Fruit fly (Drosophila melanogaster): ENCODE results near the gene Sry-beta.

Gene Sry-beta

dm6 chr3R:30021559-30022451 is 17.7 kb upstream of the Sry-beta start, which contains the start of gene Mgat2 (continued):
- TF ChIP-seq CG12219 (GFP tag; optimal IDR thresholded peaks at IDR 0.05) (peak; percentile 59), CG7786 (GFP tag; optimal IDR thresholded peaks at IDR 0.05) (no peak), CG3995 (GFP tag; optimal IDR thresholded peaks at IDR 0.05) (peak; percentile 3), Bdp1 (GFP tag; optimal IDR thresholded peaks at IDR 0.05) (no peak), bbx (GFP tag; IDR thresholded peaks at IDR 0.05; ENCODE audit: partially characterized antibody) (peak; percentile 86), ewg (GFP tag; optimal IDR thresholded peaks at IDR 0.05) (no peak), CG12659 (GFP tag; optimal IDR thresholded peaks at IDR 0.05) (peak; percentile 29), Lhr (GFP tag; optimal IDR thresholded peaks at IDR 0.05) (no peak), CG3407 (GFP tag; optimal IDR thresholded peaks at IDR 0.05) (no peak), CG8924 (tag; optimal IDR thresholded peaks at IDR 0.05) (peak; percentile 83), CG16815 (GFP tag; optimal IDR thresholded peaks at IDR 0.05) (no peak), dmrt99B (tag; optimal IDR thresholded peaks at IDR 0.05) (no peak), CG17361 (GFP tag; IDR thresholded peaks at IDR 0.05) (peak; percentile 5; the same call in 1 of the 3 replicates), CG8359 (GFP tag; optimal IDR thresholded peaks at IDR 0.05; ENCODE audit: borderline replicate concordance) (no peak), CG6654 (GFP tag; optimal IDR thresholded peaks at IDR 0.05) (no peak), gro (GFP tag; optimal IDR thresholded peaks at IDR 0.05) (peak; percentile 45), dati (GFP tag; IDR thresholded peaks at IDR 0.05) (no peak), pita (GFP tag; optimal IDR thresholded peaks at IDR 0.05) (no peak), HLH54F (GFP tag; optimal IDR thresholded peaks at IDR 0.05) (no peak), otp (GFP tag; IDR thresholded peaks at IDR 0.05) (no peak), Sry-δ (GFP tag; optimal IDR thresholded peaks at IDR 0.05) (no peak), Hr78 (GFP tag; optimal IDR thresholded peaks at IDR 0.05) (no peak), CG6175 (GFP tag; IDR thresholded peaks at IDR 0.05) (peak; percentile 82; the same call in 2 of the 3 replicates), B-H1 (GFP tag; IDR thresholded peaks at IDR 0.05) (no peak), Max (GFP tag; optimal IDR thresholded peaks at IDR 0.05) (peak; percentile 3)

- peak; percentile 18 for TF ChIP-seq CG8290 (GFP tag; optimal IDR thresholded peaks at IDR 0.05)
- no peak for TF ChIP-seq CG8290 (tag; optimal IDR thresholded peaks at IDR 0.05)
- peak in 1 of 2 experiments; percentile 11 for TF ChIP-seq tll (GFP tag; optimal IDR thresholded peaks at IDR 0.05)
- peak; percentile 50 for TF ChIP-seq CG8944 (GFP tag; optimal IDR thresholded peaks at IDR 0.05)
- no peak for TF ChIP-seq tap (tag; optimal IDR thresholded peaks at IDR 0.05)
- no peak for TF ChIP-seq Ravus (GFP tag; IDR thresholded peaks at IDR 0.05)
- TF ChIP-seq ato (GFP tag; IDR thresholded peaks at IDR 0.05; ENCODE audit: partially characterized antibody): peak; percentile 1; the same call in 1 of the 2 replicates
- TF ChIP-seq mam (GFP tag; optimal IDR thresholded peaks at IDR 0.05): peak; percentile 24
- TF ChIP-seq CG9817 (tag; optimal IDR thresholded peaks at IDR 0.05): peak; percentile 31
- TF ChIP-seq CG9797 (GFP tag; optimal IDR thresholded peaks at IDR 0.05): peak; percentile 43
- peak in 1 of 2 experiments; percentile 33 for TF ChIP-seq insv (GFP tag; optimal IDR thresholded peaks at IDR 0.05)
- peak in 1 of 2 experiments; percentile 99 for TF ChIP-seq Hr78 (GFP tag; optimal IDR thresholded peaks at IDR 0.05)
- TF ChIP-seq en (GFP tag; optimal IDR thresholded peaks at IDR 0.05): no peak
- TF ChIP-seq sens (GFP tag): peak; percentile 77
- peak; percentile 18 for TF ChIP-seq Atf3 (GFP tag; optimal IDR thresholded peaks at IDR 0.05)
- peak; percentile 1 for TF ChIP-seq gro (GFP tag; optimal IDR thresholded peaks at IDR 0.05)
- peak; percentile 78 for TF ChIP-seq Ets97D (GFP tag; optimal IDR thresholded peaks at IDR 0.05)
- TF ChIP-seq trem (tag; optimal IDR thresholded peaks at IDR 0.05): peak; percentile 99
- peak; percentile 48 for TF ChIP-seq Rfx (GFP tag; IDR thresholded peaks at IDR 0.05)
- no peak for TF ChIP-seq CG31224 (GFP tag; IDR thresholded peaks at IDR 0.05)
- peak; percentile 18 for TF ChIP-seq bab2 (GFP tag; optimal IDR thresholded peaks at IDR 0.05)
- TF ChIP-seq sqz (GFP tag; optimal IDR thresholded peaks at IDR 0.05): no peak
- TF ChIP-seq HmgD (GFP tag; optimal IDR thresholded peaks at IDR 0.05): peak; percentile 83
- TF ChIP-seq Hmr (GFP tag; optimal IDR thresholded peaks at IDR 0.05): peak; percentile 45
- peak; percentile 32; the same call in 1 of the 3 replicates for TF ChIP-seq ci (GFP tag; IDR thresholded peaks at IDR 0.05)
These were observed 17.0 kb upstream of the Sry-beta start, which contains the start of the genes RpS28a and Axn for dm6 chr3R:30022452-30023028. Gene RpS28a, minus strand, starts transcription at chr3R:30022648. Gene Axn, plus strand, starts transcription at chr3R:30022842.

Data from whole organism, embryonic.